Fruit fly (Drosophila melanogaster): Measurements from ENCODE around the gene CG34279.

DNA sequence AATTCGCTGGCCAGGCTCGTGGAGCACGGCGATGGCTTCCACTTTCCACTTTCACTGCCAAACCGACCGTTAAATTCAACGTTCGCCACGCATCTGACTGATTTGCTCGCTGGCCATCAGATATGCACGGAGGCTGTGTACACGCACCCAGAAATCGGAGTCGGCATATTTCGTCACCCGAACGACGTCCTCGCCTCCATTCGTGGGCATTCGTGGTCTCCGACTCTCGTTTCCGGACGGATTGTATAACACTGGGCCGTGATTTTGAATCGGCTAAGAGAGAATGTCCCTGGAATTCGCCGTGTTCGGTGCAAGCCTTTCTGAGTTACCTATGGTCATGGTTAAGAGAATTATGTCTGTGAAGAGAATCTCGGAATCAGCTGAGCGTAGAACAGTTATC is 37.1 kb downstream of the CG34279 start, which contains the start of gene beat-IIa:
- no peak for TF ChIP-seq CG8478 (optimal IDR thresholded peaks at IDR 0.05)
- TF ChIP-seq CTCF (optimal IDR thresholded peaks at IDR 0.05): no peak

All from S2 (cell line).